Worm (Caenorhabditis elegans) whole organism, L1 larva: ENCODE data around the gene sam-10.

ENCODE experiments used
- Y116A8C.19 ChIP-seq: sonication (generic microtip); optimal IDR thresholded peaks from 2 replicates; lab custom pipeline; 2016; ENCODE audit warnings: missing compliant biosample characterization, missing genetic modification characterization, borderline replicate concordance
- ama-1 ChIP-seq: fragments of 150-350 bp; optimal IDR thresholded peaks from 2 replicates; lab custom pipeline; 2014
- ceh-88 ChIP-seq: fragments of 200-800 bp; sonication (Bioruptor generic); IDR thresholded peaks from 2 replicates; pipeline ENCODE4 v1.3.6; 2022; ENCODE audit warnings: missing genetic modification characterization, missing compliant biosample characterization
- dsc-1 ChIP-seq: sonication (generic microtip); optimal IDR thresholded peaks from 2 replicates; lab custom pipeline; 2016; ENCODE audit warnings: mild to moderate bottlenecking, missing genetic modification characterization, missing compliant biosample characterization
- efl-1 ChIP-seq, 4 experiments: fragments of 150-350 bp; optimal IDR thresholded peaks in 3 of 4; peaks in 1 of 4; 1 replicate in 1 of 4; 2 replicates in 3 of 4; lab custom pipeline; 2014; ENCODE audit warnings: missing biosample characterization in 2 of 4, missing genetic modification characterization in 2 of 4, missing genetic modification reagents in 2 of 4
- elt-2 ChIP-seq: sonication (generic microtip); optimal IDR thresholded peaks from 2 replicates; lab custom pipeline; 2016; ENCODE audit warnings: missing genetic modification characterization, mild to moderate bottlenecking, inconsistent platforms, missing compliant biosample characterization, missing genetic modification reagents
- mef-2 ChIP-seq: fragments of 150-350 bp; optimal IDR thresholded peaks from 2 replicates; lab custom pipeline; 2014; ENCODE audit warnings: missing biosample characterization, missing genetic modification characterization
- skn-1 ChIP-seq: fragments of 150-350 bp; optimal IDR thresholded peaks from 2 replicates; lab custom pipeline; 2014; ENCODE audit warnings: missing biosample characterization, missing genetic modification characterization
- zag-1 ChIP-seq: fragments of 150-350 bp; optimal IDR thresholded peaks from 2 replicates; lab custom pipeline; 2014; ENCODE audit warnings: missing biosample characterization, missing genetic modification characterization
- ztf-11 ChIP-seq, 2 experiments: sonication (generic microtip); optimal IDR thresholded peaks; 2 replicates each; lab custom pipeline; 2016 to 2017; ENCODE audit warnings: missing genetic modification characterization in 2 of 2, missing biosample characterization in 1 of 2, missing compliant biosample characterization in 1 of 2

DNA sequence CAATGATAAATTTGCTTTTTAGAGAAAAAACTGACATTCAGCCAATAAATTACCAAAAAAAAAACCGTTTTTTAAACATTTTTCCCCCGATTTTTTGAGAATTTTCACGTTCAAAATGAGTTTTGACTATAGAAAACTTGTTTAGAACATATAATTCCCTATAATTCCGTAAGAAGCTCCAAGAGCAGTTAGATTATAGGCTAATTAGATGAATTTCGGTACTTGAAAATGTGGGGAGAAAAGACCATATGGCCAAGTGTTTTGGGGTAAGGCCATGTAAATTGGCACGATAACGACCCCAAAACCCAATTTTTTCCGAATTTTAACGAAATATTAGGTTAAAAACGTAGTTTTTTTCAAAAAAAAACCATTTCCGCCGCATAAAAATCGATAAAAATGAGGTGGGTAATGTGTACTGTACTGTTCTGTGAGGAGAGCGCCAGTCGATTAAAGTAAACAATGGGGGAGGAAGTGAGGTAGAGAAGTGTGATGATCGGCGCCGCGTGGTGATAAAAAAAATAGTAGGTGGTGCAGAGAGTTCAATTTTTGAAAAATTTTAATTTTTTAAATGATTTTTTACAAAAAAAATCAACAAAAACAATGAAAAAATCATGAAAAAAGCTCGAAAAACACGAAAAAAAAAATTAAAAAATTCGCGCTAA is 2.9 kb upstream of the sam-10 start:
- TF ChIP-seq efl-1 (optimal IDR thresholded peaks at IDR 0.05; lab: Kevin White, UChicago) = no peak
- no peak for TF ChIP-seq efl-1 (GFP tag; optimal IDR thresholded peaks at IDR 0.05 in 1 of 2; lab: Kevin White, UChicago)
- TF ChIP-seq skn-1 (tag; lab: Kevin White, UChicago) = peak; percentile 18
- TF ChIP-seq dsc-1 = no peak
- TF ChIP-seq ceh-88 (GFP tag; lab: Robert Waterston, UW) = no peak
- no peak for TF ChIP-seq ztf-11 (tag; optimal IDR thresholded peaks at IDR 0.05; lab: Kevin White, UChicago)
- TF ChIP-seq mef-2 (tag; lab: Kevin White, UChicago) = no peak
- TF ChIP-seq Y116A8C.19 = no peak
- no peak for TF ChIP-seq zag-1 (tag; lab: Kevin White, UChicago)
- no peak for TF ChIP-seq elt-2 (tag; lab: Kevin White, UChicago)
- TF ChIP-seq ama-1 (lab: Kevin White, UChicago) = no peak
